Worm (Caenorhabditis elegans) whole organism, early embryonic: ENCODE data around the gene irld-48.

Source experiments
- B0310.2 ChIP-seq: sonication (generic microtip); optimal IDR thresholded peaks from 2 replicates; lab custom pipeline; 2016; ENCODE audit warnings: mild to moderate bottlenecking, missing genetic modification characterization, missing compliant biosample characterization
- aly-1 ChIP-seq: sonication (generic microtip); optimal IDR thresholded peaks from 2 replicates; lab custom pipeline; 2016; ENCODE audit warnings: missing genetic modification characterization, missing compliant biosample characterization
- ama-1 ChIP-seq: fragments of 150-350 bp; optimal IDR thresholded peaks from 2 replicates; lab custom pipeline; 2014
- ceh-13 ChIP-seq: fragments of 200-800 bp; sonication (Bioruptor generic); optimal IDR thresholded peaks from 2 replicates; lab custom pipeline; 2018; ENCODE audit warnings: mild to moderate bottlenecking, missing genetic modification characterization, missing compliant biosample characterization
- ceh-36 ChIP-seq: sonication (generic microtip); optimal IDR thresholded peaks from 2 replicates; lab custom pipeline; 2016; ENCODE audit warnings: missing genetic modification characterization, inconsistent platforms, missing compliant biosample characterization
- ets-7 ChIP-seq: sonication (generic microtip); optimal IDR thresholded peaks from 2 replicates; lab custom pipeline; 2016; ENCODE audit warnings: missing genotype, missing genetic modification characterization, missing compliant biosample characterization
- flt-1 ChIP-seq: fragments of 200-800 bp; sonication (Bioruptor generic); IDR thresholded peaks from 2 replicates; pipeline ENCODE4 v1.3.6; 2022; ENCODE audit warnings: missing genetic modification characterization, missing compliant biosample characterization
- hmg-4 ChIP-seq: fragments of 200-800 bp; sonication (Bioruptor generic); optimal IDR thresholded peaks from 2 replicates; lab custom pipeline; 2018; ENCODE audit warnings: mild to moderate bottlenecking, missing genetic modification characterization, missing compliant biosample characterization
- hnd-1 ChIP-seq: sonication (generic microtip); optimal IDR thresholded peaks from 2 replicates; lab custom pipeline; 2016; ENCODE audit warnings: missing genetic modification characterization, missing compliant biosample characterization
- pes-1 ChIP-seq: fragments of 200-800 bp; sonication (Bioruptor generic); IDR thresholded peaks from 2 replicates; pipeline ENCODE4 v1.3.6; 2022; ENCODE audit warnings: missing genetic modification reagents, missing genetic modification characterization, missing compliant biosample characterization
- scrt-1 ChIP-seq: fragments of 200-800 bp; sonication (Bioruptor generic); IDR thresholded peaks from 2 replicates; pipeline ENCODE4 v1.3.6; 2022; ENCODE audit warnings: missing genetic modification characterization, missing compliant biosample characterization
- sea-1 ChIP-seq: fragments of 200-800 bp; sonication (Bioruptor generic); conservative IDR thresholded peaks from 2 replicates; pipeline ENCODE4 v1.3.6; 2022; ENCODE audit warnings: missing genetic modification characterization, missing compliant biosample characterization
- tbx-11 ChIP-seq: fragments of 200-800 bp; sonication (Bioruptor generic); IDR thresholded peaks from 2 replicates; pipeline ENCODE4 v1.3.6; 2022; ENCODE audit warnings: missing genetic modification characterization, missing compliant biosample characterization
- tbx-37 ChIP-seq: fragments of 200-800 bp; sonication (Bioruptor generic); conservative IDR thresholded peaks from 2 replicates; pipeline ENCODE4 v1.3.6; 2022; ENCODE audit warnings: missing genetic modification reagents, missing genetic modification characterization, missing compliant biosample characterization

ce11 chrII:2967064-2967463 is 11.2 kb downstream of the irld-48 start:
- TF ChIP-seq ama-1 (lab: Kevin White, UChicago): no peak
- no peak for TF ChIP-seq ceh-36 (tag; lab: Kevin White, UChicago)
- no peak for TF ChIP-seq tbx-11
- TF ChIP-seq aly-1: no peak
- no peak for TF ChIP-seq B0310.2
- TF ChIP-seq ets-7: no peak
- TF ChIP-seq pes-1 (GFP tag; lab: Robert Waterston, UW): no peak
- no peak for TF ChIP-seq flt-1
- TF ChIP-seq ceh-13 (GFP tag; lab: Kevin White, UChicago): no peak
- no peak for TF ChIP-seq hmg-4
- no peak for TF ChIP-seq tbx-37 (GFP tag; lab: Robert Waterston, UW)
- no peak for TF ChIP-seq scrt-1 (GFP tag; lab: Robert Waterston, UW)
- TF ChIP-seq hnd-1: no peak
- TF ChIP-seq sea-1: no peak
